Fruit fly (Drosophila melanogaster): ENCODE data around the gene Lkr.

The Lkr gene

dm6 chr3L:5511959-5512358 is 17.2 kb downstream of the Lkr start (continued):
- peak; percentile 84 for TF ChIP-seq CG3407 (GFP tag; optimal IDR thresholded peaks at IDR 0.05)
- peak; percentile 64 for TF ChIP-seq bowl (GFP tag; IDR thresholded peaks at IDR 0.05)
- TF ChIP-seq tap (tag; optimal IDR thresholded peaks at IDR 0.05) = peak; percentile 42
- no peak for TF ChIP-seq CG15696 (tag; optimal IDR thresholded peaks at IDR 0.05)
- peak; percentile 89 for TF ChIP-seq CG1233 (GFP tag; optimal IDR thresholded peaks at IDR 0.05)
- peak; percentile 94 for TF ChIP-seq HHEX (GFP tag; optimal IDR thresholded peaks at IDR 0.05)
- peak; percentile 88 for TF ChIP-seq pho (GFP tag; optimal IDR thresholded peaks at IDR 0.05)
- TF ChIP-seq Eip74EF (GFP tag; optimal IDR thresholded peaks at IDR 0.05) = no peak
- TF ChIP-seq jing (GFP tag; optimal IDR thresholded peaks at IDR 0.05) = peak; percentile 71
- TF ChIP-seq H15 (GFP tag; IDR thresholded peaks at IDR 0.05) = peak; percentile 89
- peak in 1 of 2 experiments; percentile 76 for TF ChIP-seq Pdp1 (GFP tag; optimal IDR thresholded peaks at IDR 0.05)
- TF ChIP-seq CG18262 (tag; optimal IDR thresholded peaks at IDR 0.05) = no peak
- peak; percentile 73 for TF ChIP-seq Spps (tag; optimal IDR thresholded peaks at IDR 0.05)
- 0 out of 2 replicates have a peak, but pooled peaks have one; percentile 10 for TF ChIP-seq gt (GFP tag; IDR thresholded peaks at IDR 0.05)
- TF ChIP-seq Hsf (GFP tag; optimal IDR thresholded peaks at IDR 0.05) = peak; percentile 88
- peak; percentile 82 for TF ChIP-seq Bdp1 (GFP tag; optimal IDR thresholded peaks at IDR 0.05)
- TF ChIP-seq Gug (GFP tag; IDR thresholded peaks at IDR 0.05) = no peak
- peak; percentile 62 for TF ChIP-seq ind (GFP tag; optimal IDR thresholded peaks at IDR 0.05)
- TF ChIP-seq CG10543 (GFP tag; optimal IDR thresholded peaks at IDR 0.05) = peak; percentile 91
- TF ChIP-seq usp (GFP tag; optimal IDR thresholded peaks at IDR 0.05) = no peak
- TF ChIP-seq Sry-β (GFP tag; optimal IDR thresholded peaks at IDR 0.05) = peak; percentile 47
- TF ChIP-seq CG18011 (GFP tag; optimal IDR thresholded peaks at IDR 0.05) = peak; percentile 86
- peak; percentile 87 for TF ChIP-seq CG17802 (tag; optimal IDR thresholded peaks at IDR 0.05)
- TF ChIP-seq CG14710 (tag; optimal IDR thresholded peaks at IDR 0.05) = no peak
- TF ChIP-seq Antp (GFP tag; optimal IDR thresholded peaks at IDR 0.05) = peak; percentile 70
- TF ChIP-seq CG6272 (GFP tag; IDR thresholded peaks at IDR 0.05) = peak; percentile 49
- peak; percentile 80 for TF ChIP-seq Dip3 (GFP tag; optimal IDR thresholded peaks at IDR 0.05)
- no peak for TF ChIP-seq D19A (tag; optimal IDR thresholded peaks at IDR 0.05)
- no peak for TF ChIP-seq ftz-f1 (GFP tag; optimal IDR thresholded peaks at IDR 0.05)
- TF ChIP-seq CG11695 (GFP tag; IDR thresholded peaks at IDR 0.05) = peak; percentile 63; the same call in 1 of the 3 replicates
- peak; percentile 83 for TF ChIP-seq Mad (GFP tag; optimal IDR thresholded peaks at IDR 0.05)
- TF ChIP-seq CG11723 (GFP tag; optimal IDR thresholded peaks at IDR 0.05) = peak; percentile 85
- peak; percentile 85 for TF ChIP-seq wek (GFP tag; optimal IDR thresholded peaks at IDR 0.05)
- peak; percentile 82 for TF ChIP-seq CG8089 (GFP tag; optimal IDR thresholded peaks at IDR 0.05)
- TF ChIP-seq CG3163 (GFP tag; optimal IDR thresholded peaks at IDR 0.05) = peak; percentile 79
- TF ChIP-seq CG11504 (tag; optimal IDR thresholded peaks at IDR 0.05) = peak; percentile 81
- no peak for TF ChIP-seq CG2712 (tag; optimal IDR thresholded peaks at IDR 0.05)
- peak; percentile 72 for TF ChIP-seq CG6654 (GFP tag; optimal IDR thresholded peaks at IDR 0.05)
- TF ChIP-seq sens-2 (GFP tag; IDR thresholded peaks at IDR 0.05) = peak; percentile 86
- peak; percentile 89 for TF ChIP-seq CG12104 (GFP tag; optimal IDR thresholded peaks at IDR 0.05)
- 0 out of 3 replicates have a peak, but pooled peaks have one; percentile 33 for TF ChIP-seq Opbp (GFP tag; IDR thresholded peaks at IDR 0.05; ENCODE audit: partially characterized antibody)
- TF ChIP-seq dimm (GFP tag; IDR thresholded peaks at IDR 0.05) = peak; percentile 68
- peak; percentile 81 for TF ChIP-seq CG10366 (GFP tag; IDR thresholded peaks at IDR 0.05)
- peak; percentile 37 for TF ChIP-seq sqz (GFP tag; optimal IDR thresholded peaks at IDR 0.05)
- TF ChIP-seq CG30403 (GFP tag; optimal IDR thresholded peaks at IDR 0.05) = peak; percentile 79
- TF ChIP-seq CG7987 (GFP tag; optimal IDR thresholded peaks at IDR 0.05) = peak; percentile 98
- peak; percentile 93 for TF ChIP-seq HmgZ (tag; optimal IDR thresholded peaks at IDR 0.05)
- TF ChIP-seq CG17361 (GFP tag; IDR thresholded peaks at IDR 0.05) = no peak; the same call in 2 of the 3 replicates
- no peak for TF ChIP-seq inv (GFP tag; IDR thresholded peaks at IDR 0.05; ENCODE audit: partially characterized antibody)
- TF ChIP-seq Bgb (GFP tag; IDR thresholded peaks at IDR 0.05; ENCODE audit: partially characterized antibody) = peak; percentile 64

Data from whole organism, embryonic.